Worm (Caenorhabditis elegans): ENCODE measurements around the gene tsp-3.

The tsp-3 gene

ce11 chrIII:13225019-13225418 lies 12.6 kb downstream of the tsp-3 start (continued):
- TF ChIP-seq skn-1 (tag; optimal IDR thresholded peaks at IDR 0.05) (no peak), Y116A8C.19 (tag; optimal IDR thresholded peaks at IDR 0.05; ENCODE audit: borderline replicate concordance) (no peak), ceh-88 (GFP tag; IDR thresholded peaks at IDR 0.05) (no peak), elt-3 (tag; optimal IDR thresholded peaks at IDR 0.05) (no peak), egl-13 (tag; optimal IDR thresholded peaks at IDR 0.05) (no peak), hlh-4 (tag; optimal IDR thresholded peaks at IDR 0.05) (no peak), C16A3.4 (tag; optimal IDR thresholded peaks at IDR 0.05) (peak; percentile 20), nhr-11 (tag; optimal IDR thresholded peaks at IDR 0.05) (no peak), isw-1 (GFP tag; IDR thresholded peaks at IDR 0.05) (no peak), ceh-82 (tag; optimal IDR thresholded peaks at IDR 0.05) (peak in 1 of 3 experiments; percentile 20), nhr-12 (tag; optimal IDR thresholded peaks at IDR 0.05) (no peak), ztf-4 (tag; optimal IDR thresholded peaks at IDR 0.05) (no peak), F16B12.6 (tag; optimal IDR thresholded peaks at IDR 0.05) (no peak), pag-3 (tag; optimal IDR thresholded peaks at IDR 0.05; ENCODE audit: borderline replicate concordance, insufficient read depth) (no peak), fkh-10 (GFP tag; optimal IDR thresholded peaks at IDR 0.05) (no peak), hpl-2 (GFP tag; optimal IDR thresholded peaks at IDR 0.05) (no peak), nhr-71 (tag; optimal IDR thresholded peaks at IDR 0.05) (no peak), zag-1 (tag; optimal IDR thresholded peaks at IDR 0.05) (no peak), unc-86 (tag; optimal IDR thresholded peaks at IDR 0.05) (no peak), lir-3 (tag; optimal IDR thresholded peaks at IDR 0.05; ENCODE audit: poor library complexity) (no peak), irx-1 (tag; optimal IDR thresholded peaks at IDR 0.05) (no peak), rnt-1 (tag; optimal IDR thresholded peaks at IDR 0.05) (peak; percentile 53), ztf-11 (tag; optimal IDR thresholded peaks at IDR 0.05) (no peak), nhr-90 (tag; optimal IDR thresholded peaks at IDR 0.05; ENCODE audit: poor library complexity) (peak; percentile 41), nhr-85 (tag) (no peak), unc-130 (tag; optimal IDR thresholded peaks at IDR 0.05) (no peak), unc-98 (GFP tag; IDR thresholded peaks at IDR 0.05) (no peak), efl-1 (optimal IDR thresholded peaks at IDR 0.05) (peak; percentile 11 to 30), efl-1 (GFP tag; optimal IDR thresholded peaks at IDR 0.05 in 1 of 2) (peak; percentile 9 to 94), vab-15 (tag; optimal IDR thresholded peaks at IDR 0.05) (no peak), lsy-2 (tag; optimal IDR thresholded peaks at IDR 0.05) (peak in 1 of 2 experiments; percentile 35), sptf-1 (tag; optimal IDR thresholded peaks at IDR 0.05) (no peak), elt-2 (tag; optimal IDR thresholded peaks at IDR 0.05) (no peak), blmp-1 (tag; optimal IDR thresholded peaks at IDR 0.05) (no peak), efl-3 (GFP tag; optimal IDR thresholded peaks at IDR 0.05) (no peak), xbp-1 (tag; optimal IDR thresholded peaks at IDR 0.05) (no peak), swsn-7 (tag; optimal IDR thresholded peaks at IDR 0.05) (no peak), grh-1 (GFP tag; IDR thresholded peaks at IDR 0.05) (no peak), sox-4 (tag; optimal IDR thresholded peaks at IDR 0.05) (no peak), ces-1 (GFP tag; optimal IDR thresholded peaks at IDR 0.05) (no peak), fkh-4 (tag; optimal IDR thresholded peaks at IDR 0.05; ENCODE audit: borderline replicate concordance) (no peak), lin-13 (GFP tag; optimal IDR thresholded peaks at IDR 0.05) (peak; percentile 9), mab-9 (GFP tag; IDR thresholded peaks at IDR 0.05) (no peak), mep-1 (tag; optimal IDR thresholded peaks at IDR 0.05) (no peak), fos-1 (tag; optimal IDR thresholded peaks at IDR 0.05) (no peak), lin-14 (GFP tag; optimal IDR thresholded peaks at IDR 0.05) (no peak), unc-62 (GFP tag; optimal IDR thresholded peaks at IDR 0.05) (no peak), dsc-1 (tag; optimal IDR thresholded peaks at IDR 0.05) (peak; percentile 24), pax-3 (tag; optimal IDR thresholded peaks at IDR 0.05) (no peak), jun-1 (tag; optimal IDR thresholded peaks at IDR 0.05) (peak; percentile 11)

All from whole organism, L1 larva.